Worm (Caenorhabditis elegans) whole organism, late embryonic: Measurements from ENCODE around the gene F38H4.3.

Source experiments
- C08G9.2 ChIP-seq: sonication (generic microtip); optimal IDR thresholded peaks from 2 replicates; lab custom pipeline; 2016; ENCODE audit warnings: mild to moderate bottlenecking, missing genetic modification characterization, moderate library complexity, missing compliant biosample characterization
- T23F11.4 ChIP-seq: fragments of 200-800 bp; sonication (Bioruptor generic); optimal IDR thresholded peaks from 2 replicates; lab custom pipeline; 2018; ENCODE audit warnings: mild to moderate bottlenecking, missing genetic modification characterization, missing compliant biosample characterization
- ahr-1 ChIP-seq: sonication (generic microtip); optimal IDR thresholded peaks from 2 replicates; lab custom pipeline; 2016; ENCODE audit warnings: missing genetic modification characterization, missing compliant biosample characterization
- ama-1 ChIP-seq: fragments of 150-350 bp; optimal IDR thresholded peaks from 2 replicates; lab custom pipeline; 2014
- ceh-14 ChIP-seq: sonication (generic microtip); optimal IDR thresholded peaks from 2 replicates; lab custom pipeline; 2016; ENCODE audit warnings: missing genotype, missing genetic modification characterization, missing compliant biosample characterization
- ceh-19 ChIP-seq: fragments of 200-800 bp; sonication (Bioruptor generic); optimal IDR thresholded peaks from 2 replicates; lab custom pipeline; 2018; ENCODE audit warnings: mild to moderate bottlenecking, missing genetic modification characterization, missing compliant biosample characterization
- ceh-2 ChIP-seq: sonication (generic microtip); optimal IDR thresholded peaks from 2 replicates; lab custom pipeline; 2016; ENCODE audit warnings: missing genotype, missing genetic modification characterization, missing compliant biosample characterization
- ceh-22 ChIP-seq: sonication (generic microtip); optimal IDR thresholded peaks from 2 replicates; lab custom pipeline; 2017; ENCODE audit warnings: missing biosample characterization, missing genetic modification characterization
- ceh-24 ChIP-seq: sonication (generic microtip); optimal IDR thresholded peaks from 2 replicates; lab custom pipeline; 2016; ENCODE audit warnings: mild to moderate bottlenecking, missing genetic modification characterization, missing compliant biosample characterization
- ceh-31 ChIP-seq: sonication (generic microtip); optimal IDR thresholded peaks from 2 replicates; lab custom pipeline; 2016; ENCODE audit warnings: missing genetic modification characterization, missing compliant biosample characterization
- ceh-45 ChIP-seq: fragments of 200-800 bp; sonication (Bioruptor generic); IDR thresholded peaks from 2 replicates; pipeline ENCODE4 v1.3.6; 2022; ENCODE audit warnings: missing genetic modification reagents, missing genetic modification characterization, missing compliant biosample characterization
- ceh-48 ChIP-seq: sonication (generic microtip); optimal IDR thresholded peaks from 2 replicates; lab custom pipeline; 2016; ENCODE audit warnings: missing genetic modification characterization, inconsistent platforms, missing compliant biosample characterization
- ceh-6 ChIP-seq: fragments of 200-800 bp; sonication (Bioruptor generic); optimal IDR thresholded peaks from 2 replicates; lab custom pipeline; 2018; ENCODE audit warnings: mild to moderate bottlenecking, missing genetic modification characterization, missing compliant biosample characterization
- dmd-4 ChIP-seq: sonication (generic microtip); optimal IDR thresholded peaks from 2 replicates; lab custom pipeline; 2016; ENCODE audit warnings: borderline replicate concordance, missing genetic modification characterization, missing compliant biosample characterization
- dve-1 ChIP-seq: sonication (generic microtip); optimal IDR thresholded peaks from 2 replicates; lab custom pipeline; 2017; ENCODE audit warnings: antibody characterized with exemption, mild to moderate bottlenecking, missing genetic modification characterization, missing compliant biosample characterization
- elt-4 ChIP-seq: sonication (generic microtip); optimal IDR thresholded peaks from 2 replicates; lab custom pipeline; 2016; ENCODE audit warnings: missing genetic modification characterization, missing compliant biosample characterization
- ets-4 ChIP-seq: sonication (generic microtip); optimal IDR thresholded peaks from 2 replicates; lab custom pipeline; 2016; ENCODE audit warnings: missing genetic modification characterization, missing compliant biosample characterization
- eyg-1 ChIP-seq: sonication (generic microtip); optimal IDR thresholded peaks from 2 replicates; lab custom pipeline; 2016; ENCODE audit warnings: missing genotype, missing genetic modification characterization, missing compliant biosample characterization
- fkh-10 ChIP-seq: fragments of 150-350 bp; optimal IDR thresholded peaks from 2 replicates; lab custom pipeline; 2014; ENCODE audit warnings: missing biosample characterization, missing genetic modification reagents, missing genetic modification characterization
- gmeb-2 ChIP-seq: sonication (generic microtip); optimal IDR thresholded peaks from 2 replicates; lab custom pipeline; 2016; ENCODE audit warnings: missing genetic modification characterization, inconsistent platforms, missing compliant biosample characterization
- hlh-15 ChIP-seq: sonication (generic microtip); optimal IDR thresholded peaks from 2 replicates; lab custom pipeline; 2016; ENCODE audit warnings: missing genetic modification characterization, missing compliant biosample characterization
- hlh-30 ChIP-seq: sonication (generic microtip); optimal IDR thresholded peaks from 2 replicates; lab custom pipeline; 2017; ENCODE audit warnings: antibody characterized with exemption, missing genetic modification characterization, missing compliant biosample characterization; ENCODE audit not compliant: insufficient read depth
- hlh-6 ChIP-seq: sonication (generic microtip); optimal IDR thresholded peaks from 2 replicates; lab custom pipeline; 2016; ENCODE audit warnings: missing genotype, missing genetic modification characterization, missing compliant biosample characterization
- hlh-8 ChIP-seq: sonication (generic microtip); optimal IDR thresholded peaks from 2 replicates; lab custom pipeline; 2016; ENCODE audit warnings: missing genotype, missing genetic modification characterization, missing compliant biosample characterization
- lim-6 ChIP-seq: sonication (generic microtip); optimal IDR thresholded peaks from 2 replicates; lab custom pipeline; 2016; ENCODE audit warnings: missing genetic modification characterization, missing compliant biosample characterization
- lin-11 ChIP-seq: fragments of 200-800 bp; sonication (Bioruptor generic); optimal IDR thresholded peaks from 2 replicates; lab custom pipeline; 2018; ENCODE audit warnings: mild to moderate bottlenecking, missing genetic modification characterization, missing compliant biosample characterization
- madf-2 ChIP-seq: sonication (generic microtip); optimal IDR thresholded peaks from 2 replicates; lab custom pipeline; 2017; ENCODE audit warnings: missing genetic modification characterization, missing compliant biosample characterization
- mec-3 ChIP-seq: sonication (generic microtip); optimal IDR thresholded peaks from 2 replicates; lab custom pipeline; 2016; ENCODE audit warnings: borderline replicate concordance, missing genetic modification characterization, missing compliant biosample characterization
- nfya-1 ChIP-seq: sonication (generic microtip); optimal IDR thresholded peaks from 2 replicates; lab custom pipeline; 2017; ENCODE audit warnings: missing genetic modification characterization, mild to moderate bottlenecking, missing compliant biosample characterization, antibody characterized with exemption, moderate library complexity
- nhr-11 ChIP-seq: fragments of 150-350 bp; optimal IDR thresholded peaks from 2 replicates; lab custom pipeline; 2014; ENCODE audit warnings: missing biosample characterization, missing genetic modification characterization
- nhr-232 ChIP-seq: sonication (generic microtip); optimal IDR thresholded peaks from 2 replicates; lab custom pipeline; 2016; ENCODE audit warnings: missing genetic modification characterization, missing compliant biosample characterization
- npax-4 ChIP-seq: sonication (generic microtip); optimal IDR thresholded peaks from 2 replicates; lab custom pipeline; 2016; ENCODE audit warnings: missing genetic modification characterization, missing compliant biosample characterization
- pag-3 ChIP-seq: sonication (generic microtip); optimal IDR thresholded peaks from 2 replicates; lab custom pipeline; 2016; ENCODE audit warnings: missing compliant biosample characterization, missing genetic modification characterization, borderline replicate concordance
- pat-9 ChIP-seq: fragments of 200-800 bp; sonication (Bioruptor generic); optimal IDR thresholded peaks from 2 replicates; lab custom pipeline; 2018; ENCODE audit warnings: mild to moderate bottlenecking, missing genetic modification characterization, moderate library complexity, missing compliant biosample characterization
- pqm-1 ChIP-seq: sonication (generic microtip); optimal IDR thresholded peaks from 2 replicates; lab custom pipeline; 2016; ENCODE audit warnings: missing genetic modification characterization, missing compliant biosample characterization
- pros-1 ChIP-seq: fragments of 150-350 bp; optimal IDR thresholded peaks from 2 replicates; lab custom pipeline; 2014; ENCODE audit warnings: missing biosample characterization, missing genetic modification reagents, missing genetic modification characterization
- ref-2 ChIP-seq: sonication (generic microtip); optimal IDR thresholded peaks from 2 replicates; lab custom pipeline; 2016; ENCODE audit warnings: missing genetic modification characterization, missing compliant biosample characterization
- sdc-2 ChIP-seq: sonication (generic microtip); optimal IDR thresholded peaks from 2 replicates; lab custom pipeline; 2016; ENCODE audit warnings: missing genotype, missing genetic modification characterization, missing compliant biosample characterization
- sox-2 ChIP-seq: fragments of 200-800 bp; sonication (Bioruptor generic); IDR thresholded peaks from 2 replicates; pipeline ENCODE4 v1.3.6; 2022; ENCODE audit warnings: missing genetic modification reagents, missing genetic modification characterization, missing compliant biosample characterization
- sox-4 ChIP-seq: sonication (generic microtip); optimal IDR thresholded peaks from 2 replicates; lab custom pipeline; 2017; ENCODE audit warnings: mild to moderate bottlenecking, missing genetic modification characterization, inconsistent platforms, missing compliant biosample characterization
- syd-9 ChIP-seq: sonication (generic microtip); optimal IDR thresholded peaks from 2 replicates; lab custom pipeline; 2016; ENCODE audit warnings: mild to moderate bottlenecking, missing genetic modification characterization, moderate library complexity, missing compliant biosample characterization
- tbx-2 ChIP-seq: sonication (generic microtip); optimal IDR thresholded peaks from 2 replicates; lab custom pipeline; 2016; ENCODE audit warnings: missing genetic modification characterization, missing compliant biosample characterization
- tbx-7 ChIP-seq: sonication (generic microtip); optimal IDR thresholded peaks from 2 replicates; lab custom pipeline; 2016; ENCODE audit warnings: missing genotype, missing genetic modification characterization, missing compliant biosample characterization
- ttx-3 ChIP-seq: sonication (generic microtip); optimal IDR thresholded peaks from 2 replicates; lab custom pipeline; 2016; ENCODE audit warnings: missing genetic modification reagents, missing genetic modification characterization, missing compliant biosample characterization
- unc-42 ChIP-seq: sonication (generic microtip); optimal IDR thresholded peaks from 2 replicates; lab custom pipeline; 2016; ENCODE audit warnings: missing genotype, missing genetic modification characterization, missing compliant biosample characterization
- zip-5 ChIP-seq: sonication (generic microtip); optimal IDR thresholded peaks from 2 replicates; lab custom pipeline; 2016; ENCODE audit warnings: missing genetic modification characterization, missing compliant biosample characterization

Gene F38H4.3

ce11 chrIV:11855424-11855823 is 13.2 kb downstream of the F38H4.3 start:
- TF ChIP-seq ceh-31 (tag; lab: Kevin White, UChicago) = no peak
- no peak for TF ChIP-seq C08G9.2 (tag; lab: Kevin White, UChicago)
- TF ChIP-seq pqm-1 (tag; lab: Kevin White, UChicago) = no peak
- no peak for TF ChIP-seq ceh-22 (tag; lab: Kevin White, UChicago)
- TF ChIP-seq zip-5 (tag; lab: Kevin White, UChicago) = no peak
- TF ChIP-seq sox-4 (tag; lab: Kevin White, UChicago) = no peak
- TF ChIP-seq ceh-48 (tag; lab: Kevin White, UChicago) = no peak
- TF ChIP-seq npax-4 (tag; lab: Kevin White, UChicago) = no peak
- TF ChIP-seq ceh-6 (GFP tag; lab: Kevin White, UChicago) = no peak

- TF ChIP-seq sdc-2 = no peak
Observed at ce11 chrIV:11855900-11856660, 13.9 kb downstream of the F38H4.3 start, which contains the start of gene ech-2. ech-2 (minus strand) TSS chrIV:11856351.

ce11 chrIV:11857159-11857565 is 14.9 kb downstream of the F38H4.3 start:
- TF ChIP-seq ceh-19 (GFP tag; lab: Kevin White, UChicago) = peak; percentile 3
- TF ChIP-seq mec-3 (tag; lab: Kevin White, UChicago) = no peak
- TF ChIP-seq syd-9 (tag; lab: Kevin White, UChicago) = peak; percentile 15
- peak; percentile 89 for TF ChIP-seq tbx-2 (tag; lab: Kevin White, UChicago)
- no peak for TF ChIP-seq ceh-24 (tag; lab: Kevin White, UChicago)
- no peak for TF ChIP-seq hlh-15 (tag; lab: Kevin White, UChicago)
- TF ChIP-seq ceh-48 (tag; lab: Kevin White, UChicago) = peak; percentile 3
- TF ChIP-seq sox-2 (GFP tag; lab: Robert Waterston, UW) = no peak
- no peak for TF ChIP-seq pros-1 (tag; lab: Kevin White, UChicago)
- no peak for TF ChIP-seq pqm-1 (tag; lab: Kevin White, UChicago)
- TF ChIP-seq dve-1 (tag; lab: Kevin White, UChicago) = peak; percentile 61
- TF ChIP-seq nfya-1 (tag; lab: Kevin White, UChicago) = peak; percentile 98
- peak; percentile 7 for TF ChIP-seq T23F11.4
- no peak for TF ChIP-seq hlh-30 (tag; lab: Kevin White, UChicago)
- no peak for TF ChIP-seq lin-11 (tag; lab: Kevin White, UChicago)
- no peak for TF ChIP-seq ceh-2
- no peak for TF ChIP-seq ttx-3 (tag; lab: Kevin White, UChicago)
- TF ChIP-seq nhr-11 (tag; lab: Kevin White, UChicago) = no peak
- TF ChIP-seq ets-4 (tag; lab: Kevin White, UChicago) = peak; percentile 10
- TF ChIP-seq zip-5 (tag; lab: Kevin White, UChicago) = no peak
- TF ChIP-seq fkh-10 (GFP tag; lab: Kevin White, UChicago) = no peak
- TF ChIP-seq unc-42 (tag; lab: Kevin White, UChicago) = peak; percentile 76
- TF ChIP-seq C08G9.2 (tag; lab: Kevin White, UChicago) = peak; percentile 44
- peak; percentile 58 for TF ChIP-seq ref-2 (tag; lab: Kevin White, UChicago)
- no peak for TF ChIP-seq hlh-8 (tag; lab: Kevin White, UChicago)
- TF ChIP-seq ceh-22 (tag; lab: Kevin White, UChicago) = no peak
- peak; percentile 57 for TF ChIP-seq pag-3 (tag; lab: Kevin White, UChicago)
- no peak for TF ChIP-seq elt-4 (tag; lab: Kevin White, UChicago)
- no peak for TF ChIP-seq ahr-1 (tag; lab: Kevin White, UChicago)
- TF ChIP-seq madf-2 = no peak
- TF ChIP-seq gmeb-2 (tag; lab: Kevin White, UChicago) = no peak
- peak; percentile 47 for TF ChIP-seq pat-9 (tag; lab: Kevin White, UChicago)
- TF ChIP-seq npax-4 (tag; lab: Kevin White, UChicago) = no peak
- no peak for TF ChIP-seq nhr-232 (tag; lab: Kevin White, UChicago)
- no peak for TF ChIP-seq lim-6 (tag; lab: Kevin White, UChicago)
- peak; percentile 67 for TF ChIP-seq ceh-31 (tag; lab: Kevin White, UChicago)
- peak; percentile 36 for TF ChIP-seq ceh-14 (tag; lab: Kevin White, UChicago)
- TF ChIP-seq dmd-4 (tag; lab: Kevin White, UChicago) = peak; percentile 47
- no peak for TF ChIP-seq sdc-2
- no peak for TF ChIP-seq ceh-45 (GFP tag; lab: Robert Waterston, UW)
- TF ChIP-seq eyg-1 (tag; lab: Kevin White, UChicago) = peak; percentile 59
- no peak for TF ChIP-seq tbx-7 (tag; lab: Kevin White, UChicago)
- no peak for TF ChIP-seq ama-1 (lab: Kevin White, UChicago)
- peak; percentile 44 for TF ChIP-seq hlh-6 (tag; lab: Kevin White, UChicago)
